Worm (Caenorhabditis elegans): Measurements from ENCODE around the gene sdpn-1.

DNA sequence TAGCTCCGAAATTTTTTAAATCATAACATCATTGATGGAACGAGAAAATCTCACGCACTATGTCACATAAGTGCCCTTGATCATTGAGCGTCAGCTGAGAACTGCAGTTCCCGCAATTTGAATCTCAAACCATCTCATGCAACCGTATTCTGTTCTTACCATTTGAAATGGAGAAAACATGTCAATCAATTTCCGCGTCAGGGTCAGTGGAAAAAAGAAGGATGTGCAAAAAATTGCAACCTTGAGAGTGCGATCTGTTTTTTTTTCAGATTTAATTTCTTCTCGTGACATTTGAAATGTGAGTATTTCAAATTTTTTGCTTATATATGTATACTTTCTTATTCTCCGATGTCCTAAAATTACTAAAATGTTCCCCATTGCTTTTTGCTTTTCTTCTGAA lies 12.6 kb upstream of the sdpn-1 start:
- TF ChIP-seq nhr-12 (tag; optimal IDR thresholded peaks at IDR 0.05), result no peak
- TF ChIP-seq snpc-4 (tag; optimal IDR thresholded peaks at IDR 0.05), result no peak

Measured in whole organism, L3 larva.